Worm (Caenorhabditis elegans) whole organism, early embryonic: ENCODE measurements around the gene nhr-149.

Source experiments
- F13C5.2 ChIP-seq: sonication (generic microtip); optimal IDR thresholded peaks from 2 replicates; lab custom pipeline; 2017; ENCODE audit warnings: mild to moderate bottlenecking, missing genetic modification characterization, inconsistent platforms, missing compliant biosample characterization
- aly-1 ChIP-seq: sonication (generic microtip); optimal IDR thresholded peaks from 2 replicates; lab custom pipeline; 2016; ENCODE audit warnings: missing genetic modification characterization, missing compliant biosample characterization
- ama-1 ChIP-seq: fragments of 150-350 bp; optimal IDR thresholded peaks from 2 replicates; lab custom pipeline; 2014
- flt-1 ChIP-seq: fragments of 200-800 bp; sonication (Bioruptor generic); IDR thresholded peaks from 2 replicates; pipeline ENCODE4 v1.3.6; 2022; ENCODE audit warnings: missing genetic modification characterization, missing compliant biosample characterization
- hmg-4 ChIP-seq: fragments of 200-800 bp; sonication (Bioruptor generic); optimal IDR thresholded peaks from 2 replicates; lab custom pipeline; 2018; ENCODE audit warnings: mild to moderate bottlenecking, missing genetic modification characterization, missing compliant biosample characterization
- hnd-1 ChIP-seq: sonication (generic microtip); optimal IDR thresholded peaks from 2 replicates; lab custom pipeline; 2016; ENCODE audit warnings: missing genetic modification characterization, missing compliant biosample characterization
- pes-1 ChIP-seq: fragments of 200-800 bp; sonication (Bioruptor generic); IDR thresholded peaks from 2 replicates; pipeline ENCODE4 v1.3.6; 2022; ENCODE audit warnings: missing genetic modification reagents, missing genetic modification characterization, missing compliant biosample characterization
- tbx-11 ChIP-seq: fragments of 200-800 bp; sonication (Bioruptor generic); IDR thresholded peaks from 2 replicates; pipeline ENCODE4 v1.3.6; 2022; ENCODE audit warnings: missing genetic modification characterization, missing compliant biosample characterization
- tra-4 ChIP-seq: sonication (generic microtip); optimal IDR thresholded peaks from 2 replicates; lab custom pipeline; 2017; ENCODE audit warnings: missing genetic modification characterization, missing compliant biosample characterization

ce11 chrV:7321915-7322314 lies 27.5 kb downstream of the nhr-149 start, which contains the start of gene F10G2.10:
- TF ChIP-seq F13C5.2 (tag; lab: Kevin White, UChicago) (no peak), tbx-11 (no peak), ama-1 (lab: Kevin White, UChicago) (no peak), pes-1 (GFP tag; lab: Robert Waterston, UW) (no peak), hnd-1 (tag; lab: Kevin White, UChicago) (no peak), aly-1 (no peak), hmg-4 (no peak), tra-4 (tag; lab: Kevin White, UChicago) (no peak), flt-1 (GFP tag; lab: Robert Waterston, UW) (no peak)
